Worm (Caenorhabditis elegans) whole organism, L4 larva: ENCODE results near the gene inso-1.

Experiments used
- F26F4.8 ChIP-seq: fragments of 200-800 bp; sonication (Bioruptor generic); conservative IDR thresholded peaks from 2 replicates; pipeline ENCODE4 v1.3.6; 2022; ENCODE audit warnings: missing genetic modification characterization, missing compliant biosample characterization
- F37D6.2 ChIP-seq: sonication (generic microtip); optimal IDR thresholded peaks from 2 replicates; lab custom pipeline; 2016; ENCODE audit warnings: mild to moderate bottlenecking, missing genetic modification characterization, missing compliant biosample characterization
- F44E2.7 ChIP-seq: fragments of 200-800 bp; sonication (Bioruptor generic); IDR thresholded peaks from 2 replicates; pipeline ENCODE4 v2.1.2; 2022; ENCODE audit warnings: missing genetic modification characterization, missing compliant biosample characterization
- F49E8.2 ChIP-seq: sonication (generic microtip); optimal IDR thresholded peaks from 2 replicates; lab custom pipeline; 2016; ENCODE audit warnings: missing compliant biosample characterization, mild to moderate bottlenecking, missing genetic modification characterization, borderline replicate concordance
- T20F7.1 ChIP-seq: fragments of 200-800 bp; sonication (Bioruptor generic); optimal IDR thresholded peaks from 2 replicates; lab custom pipeline; 2018; ENCODE audit warnings: mild to moderate bottlenecking, missing genetic modification characterization, missing compliant biosample characterization
- Y105C5A.15 ChIP-seq: fragments of 200-800 bp; sonication (Bioruptor generic); IDR thresholded peaks from 2 replicates; pipeline ENCODE4 v1.3.6; 2022; ENCODE audit warnings: missing genetic modification characterization, missing compliant biosample characterization
- Y5F2A.4 ChIP-seq: fragments of 200-800 bp; sonication (Bioruptor generic); optimal IDR thresholded peaks from 2 replicates; lab custom pipeline; 2018; ENCODE audit warnings: mild to moderate bottlenecking, missing genetic modification characterization, missing compliant biosample characterization
- Y75B8A.6 ChIP-seq: fragments of 200-800 bp; sonication (Bioruptor generic); IDR thresholded peaks from 2 replicates; pipeline ENCODE4 v1.3.6; 2022; ENCODE audit warnings: missing genetic modification reagents, missing genetic modification characterization, missing compliant biosample characterization
- ZK337.2 ChIP-seq: fragments of 200-800 bp; sonication (Bioruptor generic); IDR thresholded peaks from 2 replicates; pipeline ENCODE4 v1.3.6; 2022; ENCODE audit warnings: missing genetic modification reagents, missing genetic modification characterization, missing compliant biosample characterization
- ZK546.5 ChIP-seq, 2 experiments: sonication (generic microtip); optimal IDR thresholded peaks; 2 replicates each; lab custom pipeline; 2017; ENCODE audit warnings: missing biosample characterization in 2 of 2, missing genetic modification characterization in 2 of 2
- ama-1 ChIP-seq: fragments of 150-350 bp; optimal IDR thresholded peaks from 2 replicates; lab custom pipeline; 2014; ENCODE audit warnings: inconsistent platforms, mixed read lengths
- arid-1 ChIP-seq: fragments of 200-800 bp; sonication (Bioruptor generic); conservative IDR thresholded peaks from 2 replicates; pipeline ENCODE4 v1.3.6; 2022; ENCODE audit warnings: missing genetic modification reagents, missing genetic modification characterization, missing compliant biosample characterization
- attf-4 ChIP-seq: sonication (generic microtip); optimal IDR thresholded peaks from 3 replicates; lab custom pipeline; 2017; ENCODE audit warnings: missing biosample characterization, missing genetic modification characterization
- ceh-32 ChIP-seq: sonication (generic microtip); optimal IDR thresholded peaks from 2 replicates; lab custom pipeline; 2016; ENCODE audit warnings: mild to moderate bottlenecking, missing genetic modification characterization, missing compliant biosample characterization; ENCODE audit not compliant: poor library complexity
- ceh-44 ChIP-seq: fragments of 200-800 bp; sonication (Bioruptor generic); IDR thresholded peaks from 2 replicates; pipeline ENCODE4 v1.3.6; 2022; ENCODE audit warnings: missing genetic modification reagents, missing genetic modification characterization, missing compliant biosample characterization
- ceh-62 ChIP-seq: sonication (generic microtip); optimal IDR thresholded peaks from 2 replicates; lab custom pipeline; 2017; ENCODE audit warnings: missing biosample characterization, missing genetic modification characterization
- ceh-82 ChIP-seq: sonication (generic microtip); optimal IDR thresholded peaks from 2 replicates; lab custom pipeline; 2017; ENCODE audit warnings: missing biosample characterization, missing genetic modification characterization
- ces-1 ChIP-seq: fragments of 150-350 bp; sonication (generic microtip); optimal IDR thresholded peaks from 4 replicates; lab custom pipeline; 2014; ENCODE audit warnings: missing biosample characterization, missing genetic modification reagents, missing genetic modification characterization
- cey-2 ChIP-seq: sonication (generic microtip); optimal IDR thresholded peaks from 3 replicates; lab custom pipeline; 2017; ENCODE audit warnings: missing genetic modification characterization, mild to moderate bottlenecking, missing compliant biosample characterization, antibody characterized with exemption, borderline replicate concordance; ENCODE audit not compliant: insufficient read depth
- ctbp-1 ChIP-seq: fragments of 200-800 bp; sonication (Bioruptor generic); IDR thresholded peaks from 2 replicates; pipeline ENCODE4 v1.3.6; 2022; ENCODE audit warnings: missing genetic modification reagents, missing genetic modification characterization, missing compliant biosample characterization
- daf-12 ChIP-seq: fragments of 150-350 bp; optimal IDR thresholded peaks from 2 replicates; lab custom pipeline; 2014; ENCODE audit warnings: missing biosample characterization, missing genetic modification reagents, missing genetic modification characterization
- daf-8 ChIP-seq: fragments of 200-800 bp; sonication (Bioruptor generic); IDR thresholded peaks from 2 replicates; pipeline ENCODE4 v1.3.6; 2022; ENCODE audit warnings: missing genetic modification characterization, missing compliant biosample characterization
- dmd-6 ChIP-seq: fragments of 200-800 bp; sonication (Bioruptor generic); IDR thresholded peaks from 2 replicates; pipeline ENCODE4 v1.3.6; 2022; ENCODE audit warnings: missing genetic modification reagents, missing genetic modification characterization, missing compliant biosample characterization
- dmd-9 ChIP-seq: fragments of 200-800 bp; sonication (Bioruptor generic); IDR thresholded peaks from 2 replicates; pipeline ENCODE4 v1.3.6; 2022; ENCODE audit warnings: missing genetic modification reagents, missing genetic modification characterization, missing compliant biosample characterization
- fkh-10 ChIP-seq: fragments of 150-350 bp; optimal IDR thresholded peaks from 2 replicates; lab custom pipeline; 2014; ENCODE audit warnings: missing biosample characterization, missing genetic modification reagents, missing genetic modification characterization
- hif-1 ChIP-seq, 2 experiments: sonication (generic microtip); optimal IDR thresholded peaks; 2 replicates each; lab custom pipeline; 2016 to 2017; ENCODE audit warnings: missing compliant biosample characterization in 2 of 2, missing genetic modification characterization in 2 of 2, missing genetic modification reagents in 2 of 2, missing genotype in 2 of 2, mild to moderate bottlenecking in 1 of 2
- hlh-11 ChIP-seq: fragments of 200-800 bp; sonication (Bioruptor generic); optimal IDR thresholded peaks from 2 replicates; lab custom pipeline; 2018; ENCODE audit warnings: mild to moderate bottlenecking, missing genetic modification characterization, missing compliant biosample characterization
- jun-1 ChIP-seq: fragments of 150-350 bp; optimal IDR thresholded peaks from 2 replicates; lab custom pipeline; 2014; ENCODE audit warnings: missing biosample characterization, missing genetic modification reagents, missing genetic modification characterization
- lin-15B ChIP-seq: fragments of 150-350 bp; sonication (generic microtip); optimal IDR thresholded peaks from 3 replicates; lab custom pipeline; 2014; ENCODE audit warnings: missing biosample characterization, missing genetic modification characterization
- lin-29 ChIP-seq: fragments of 200-800 bp; sonication (Bioruptor generic); IDR thresholded peaks from 2 replicates; pipeline ENCODE4 v1.3.6; 2022; ENCODE audit warnings: missing genetic modification reagents, missing genetic modification characterization, missing compliant biosample characterization
- lin-38 ChIP-seq: fragments of 200-800 bp; sonication (Bioruptor generic); IDR thresholded peaks from 2 replicates; pipeline ENCODE4 v1.3.6; 2022; ENCODE audit warnings: missing genetic modification reagents, missing genetic modification characterization, missing compliant biosample characterization
- lin-39 ChIP-seq: fragments of 150-350 bp; optimal IDR thresholded peaks from 2 replicates; lab custom pipeline; 2014; ENCODE audit warnings: missing biosample characterization, missing genetic modification reagents, missing genetic modification characterization
- madf-5 ChIP-seq, 2 experiments: fragments of 200-800 bp; sonication (Bioruptor generic); IDR thresholded peaks; 2 replicates each; pipeline ENCODE4 v1.3.6; 2022; ENCODE audit warnings: missing compliant biosample characterization in 2 of 2, missing genetic modification characterization in 2 of 2
- mdl-1 ChIP-seq, 2 experiments: fragments of 150-350 bp in 1 of 2; sonication (generic microtip) in 1 of 2; optimal IDR thresholded peaks; 2 replicates each; lab custom pipeline; 2014 to 2017; ENCODE audit warnings: missing biosample characterization in 2 of 2, missing genetic modification characterization in 2 of 2
- mdt-29 ChIP-seq: fragments of 200-800 bp; sonication (Bioruptor generic); IDR thresholded peaks from 2 replicates; pipeline ENCODE4 v1.3.6; 2022; ENCODE audit warnings: missing genetic modification reagents, missing genetic modification characterization, missing compliant biosample characterization
- mep-1 ChIP-seq: fragments of 150-350 bp; sonication (generic microtip); optimal IDR thresholded peaks from 3 replicates; lab custom pipeline; 2014; ENCODE audit warnings: missing biosample characterization, missing genetic modification characterization
- mes-2 ChIP-seq: sonication (generic microtip); optimal IDR thresholded peaks from 2 replicates; lab custom pipeline; 2016; ENCODE audit warnings: missing genotype, mild to moderate bottlenecking, missing genetic modification characterization, missing compliant biosample characterization; ENCODE audit not compliant: poor library complexity, severe bottlenecking
- nhr-111 ChIP-seq: fragments of 200-800 bp; sonication (Bioruptor generic); optimal IDR thresholded peaks from 2 replicates; lab custom pipeline; 2018; ENCODE audit warnings: mild to moderate bottlenecking, missing genetic modification characterization, missing compliant biosample characterization
- nhr-41 ChIP-seq: fragments of 200-800 bp; sonication (Bioruptor generic); IDR thresholded peaks from 2 replicates; pipeline ENCODE4 v1.3.6; 2022; ENCODE audit warnings: missing genetic modification reagents, missing genetic modification characterization, missing compliant biosample characterization
- nhr-48 ChIP-seq: sonication (generic microtip); optimal IDR thresholded peaks from 2 replicates; lab custom pipeline; 2016; ENCODE audit warnings: mild to moderate bottlenecking, missing genetic modification characterization, missing compliant biosample characterization
- nhr-6 ChIP-seq: fragments of 150-350 bp; optimal IDR thresholded peaks from 2 replicates; lab custom pipeline; 2014; ENCODE audit warnings: missing biosample characterization, missing genetic modification characterization
- nhr-76 ChIP-seq: fragments of 150-350 bp; optimal IDR thresholded peaks from 2 replicates; lab custom pipeline; 2014; ENCODE audit warnings: missing biosample characterization, missing genetic modification characterization
- nhr-77 ChIP-seq: fragments of 150-350 bp; optimal IDR thresholded peaks from 2 replicates; lab custom pipeline; 2014; ENCODE audit warnings: missing biosample characterization, missing genetic modification characterization
- php-3 ChIP-seq: fragments of 200-800 bp; sonication (Bioruptor generic); IDR thresholded peaks from 2 replicates; pipeline ENCODE4 v1.3.6; 2022; ENCODE audit warnings: missing genetic modification reagents, missing genetic modification characterization, missing compliant biosample characterization
- pqm-1 ChIP-seq: sonication (generic microtip); optimal IDR thresholded peaks from 2 replicates; lab custom pipeline; 2017; ENCODE audit warnings: missing biosample characterization, missing genetic modification characterization
- saeg-2 ChIP-seq: fragments of 200-800 bp; sonication (Bioruptor generic); IDR thresholded peaks from 2 replicates; pipeline ENCODE4 v1.3.6; 2022; ENCODE audit warnings: missing genetic modification reagents, missing genetic modification characterization, missing compliant biosample characterization
- snpc-1.2 ChIP-seq: fragments of 200-800 bp; sonication (Bioruptor generic); IDR thresholded peaks from 2 replicates; pipeline ENCODE4 v1.3.6; 2022; ENCODE audit warnings: missing genetic modification reagents, missing genetic modification characterization, missing compliant biosample characterization
- spr-1 ChIP-seq: sonication (generic microtip); optimal IDR thresholded peaks from 2 replicates; lab custom pipeline; 2016; ENCODE audit warnings: mild to moderate bottlenecking, missing genetic modification characterization, missing compliant biosample characterization
- unc-130 ChIP-seq: sonication (generic microtip); optimal IDR thresholded peaks from 2 replicates; lab custom pipeline; 2016; ENCODE audit warnings: missing genetic modification reagents, missing genetic modification characterization, missing compliant biosample characterization
- vab-7 ChIP-seq: fragments of 200-800 bp; sonication (Bioruptor generic); IDR thresholded peaks from 2 replicates; pipeline ENCODE4 v1.3.6; 2022; ENCODE audit warnings: missing genetic modification reagents, missing genetic modification characterization, missing compliant biosample characterization
- zip-11 ChIP-seq: fragments of 200-800 bp; sonication (Bioruptor generic); IDR thresholded peaks from 2 replicates; pipeline ENCODE4 v1.3.6; 2022; ENCODE audit warnings: missing genetic modification characterization, missing compliant biosample characterization
- ztf-11 ChIP-seq: fragments of 150-350 bp; optimal IDR thresholded peaks from 2 replicates; lab custom pipeline; 2014; ENCODE audit warnings: missing biosample characterization, missing genetic modification characterization
- ztf-7 ChIP-seq: fragments of 150-350 bp; optimal IDR thresholded peaks from 2 replicates; lab custom pipeline; 2014; ENCODE audit warnings: missing biosample characterization, missing genetic modification characterization

Gene inso-1

DNA sequence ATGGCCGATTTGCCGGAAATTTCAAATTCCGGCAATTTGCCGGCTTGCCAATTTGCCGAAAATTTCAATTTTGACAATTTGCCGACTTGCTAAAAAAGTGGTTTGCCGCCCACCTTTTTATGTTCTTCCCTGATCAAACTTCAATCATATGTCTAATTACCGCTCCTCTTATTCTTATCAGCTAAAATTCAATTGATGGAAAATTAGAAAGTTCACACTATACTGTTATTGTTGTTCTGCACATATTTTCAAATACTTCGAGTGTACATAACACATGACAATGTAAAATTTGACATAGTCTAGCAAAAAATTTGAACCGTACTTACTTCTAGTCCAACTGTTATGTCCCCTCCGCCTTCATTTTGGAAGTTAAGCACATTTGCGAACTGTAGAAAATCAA, 37.9 kb downstream of the inso-1 start (continued):
- TF ChIP-seq nhr-76: no peak
- no peak for TF ChIP-seq snpc-1.2 (GFP tag; lab: Robert Waterston, UW)
- peak; percentile 20 for TF ChIP-seq nhr-77 (tag; lab: Kevin White, UChicago)
- TF ChIP-seq daf-8: no peak
- no peak for TF ChIP-seq mes-2
- TF ChIP-seq ctbp-1 (GFP tag; lab: Robert Waterston, UW): no peak
- TF ChIP-seq ztf-11: no peak
- no peak for TF ChIP-seq ceh-62 (tag; lab: Kevin White, UChicago)
- no peak for TF ChIP-seq ceh-44 (GFP tag; lab: Robert Waterston, UW)
- TF ChIP-seq ztf-7 (tag; lab: Kevin White, UChicago): no peak
- TF ChIP-seq lin-39: no peak
- no peak for TF ChIP-seq Y105C5A.15
- TF ChIP-seq nhr-6: no peak
- TF ChIP-seq F49E8.2: no peak
- no peak for TF ChIP-seq zip-11 (GFP tag; lab: Robert Waterston, UW)
- TF ChIP-seq mdt-29: no peak
- TF ChIP-seq lin-29 (GFP tag; lab: Robert Waterston, UW): no peak
- no peak for TF ChIP-seq attf-4 (tag; lab: Kevin White, UChicago)
- no peak for TF ChIP-seq nhr-111
- no peak for TF ChIP-seq php-3
- no peak for TF ChIP-seq mdl-1 (tag; optimal IDR thresholded peaks at IDR 0.05; lab: Kevin White, UChicago)
- no peak for TF ChIP-seq nhr-41 (GFP tag; lab: Robert Waterston, UW)
- TF ChIP-seq madf-5 (GFP tag; IDR thresholded peaks at IDR 0.05; lab: Robert Waterston, UW): no peak
- TF ChIP-seq F44E2.7 (GFP tag; lab: Robert Waterston, UW): no peak
- TF ChIP-seq Y75B8A.6 (GFP tag; lab: Robert Waterston, UW): no peak
- TF ChIP-seq nhr-48: no peak
- no peak for TF ChIP-seq daf-12
- TF ChIP-seq hlh-11 (tag; lab: Kevin White, UChicago): peak; percentile 42
- TF ChIP-seq Y5F2A.4 (GFP tag; lab: Kevin White, UChicago): no peak
- no peak for TF ChIP-seq mep-1
- no peak for TF ChIP-seq cey-2 (tag; lab: Kevin White, UChicago)
- TF ChIP-seq unc-130 (GFP tag; lab: Kevin White, UChicago): no peak
- no peak for TF ChIP-seq ces-1 (GFP tag; lab: Kevin White, UChicago)
- no peak for TF ChIP-seq dmd-9 (GFP tag; lab: Robert Waterston, UW)
- TF ChIP-seq ceh-32: no peak
- no peak for TF ChIP-seq spr-1 (tag; lab: Kevin White, UChicago)
- TF ChIP-seq ZK546.5 (tag; optimal IDR thresholded peaks at IDR 0.05; lab: Kevin White, UChicago): no peak
- TF ChIP-seq hif-1 (tag; optimal IDR thresholded peaks at IDR 0.05; lab: Kevin White, UChicago): peak in 1 of 2 experiments; percentile 91
- TF ChIP-seq F37D6.2 (tag; lab: Kevin White, UChicago): no peak
- TF ChIP-seq lin-15B (tag; lab: Kevin White, UChicago): no peak
- no peak for TF ChIP-seq ZK337.2 (GFP tag; lab: Robert Waterston, UW)
- no peak for TF ChIP-seq ceh-82
- no peak for TF ChIP-seq ama-1 (lab: Kevin White, UChicago)
- TF ChIP-seq arid-1 (GFP tag; lab: Robert Waterston, UW): no peak
- TF ChIP-seq lin-38 (GFP tag; lab: Robert Waterston, UW): no peak
- no peak for TF ChIP-seq T20F7.1 (GFP tag; lab: Kevin White, UChicago)
- no peak for TF ChIP-seq saeg-2 (GFP tag; lab: Robert Waterston, UW)
- TF ChIP-seq pqm-1 (tag; lab: Kevin White, UChicago): peak; percentile 0
- TF ChIP-seq vab-7 (GFP tag; lab: Robert Waterston, UW): no peak
- no peak for TF ChIP-seq fkh-10 (GFP tag; lab: Kevin White, UChicago)
- TF ChIP-seq dmd-6 (GFP tag; lab: Robert Waterston, UW): peak; percentile 56
- no peak for TF ChIP-seq F26F4.8 (GFP tag; lab: Robert Waterston, UW)
- no peak for TF ChIP-seq jun-1 (tag; lab: Kevin White, UChicago)
